Worm (Caenorhabditis elegans) whole organism, L3 larva: ENCODE measurements around the gene T28A11.2.

Experiments
- lsy-12 ChIP-seq: sonication (generic microtip); optimal IDR thresholded peaks from 2 replicates; lab custom pipeline; 2016; ENCODE audit warnings: mild to moderate bottlenecking, missing genetic modification characterization, missing compliant biosample characterization
- nfya-1 ChIP-seq: sonication (generic microtip); optimal IDR thresholded peaks from 2 replicates; lab custom pipeline; 2017; ENCODE audit warnings: missing genetic modification characterization, mild to moderate bottlenecking, missing compliant biosample characterization, antibody characterized with exemption, moderate library complexity; ENCODE audit not compliant: insufficient read depth
- nhr-11 ChIP-seq: fragments of 150-350 bp; optimal IDR thresholded peaks from 2 replicates; lab custom pipeline; 2014; ENCODE audit warnings: missing biosample characterization, missing genetic modification characterization
- skn-1 ChIP-seq: fragments of 150-350 bp; optimal IDR thresholded peaks from 2 replicates; lab custom pipeline; 2014; ENCODE audit warnings: missing biosample characterization, missing genetic modification characterization

DNA sequence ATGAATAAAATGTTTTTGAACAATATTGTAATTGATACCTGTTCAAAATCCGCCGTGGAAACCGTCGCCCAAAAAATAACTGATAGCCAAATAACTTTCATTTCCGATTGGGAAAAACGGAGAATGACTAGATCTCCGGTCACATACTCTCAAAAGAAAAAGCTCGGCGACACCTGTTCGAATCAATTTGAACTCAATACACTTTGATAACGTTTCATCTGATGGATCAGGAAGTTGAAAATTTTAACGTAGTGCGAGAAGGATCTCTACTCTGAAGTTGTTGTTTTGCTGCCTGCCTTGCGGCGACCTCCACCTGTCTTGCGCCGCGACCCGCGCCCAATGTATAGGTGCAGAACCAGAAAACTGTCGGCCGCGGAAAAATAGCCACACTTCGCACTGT lies 7.0 kb upstream of the T28A11.2 start, which contains the start of gene T28A11.20:
- TF ChIP-seq skn-1 (no peak), lsy-12 (tag; lab: Kevin White, UChicago) (no peak), nfya-1 (tag; lab: Kevin White, UChicago) (no peak), nhr-11 (tag; lab: Kevin White, UChicago) (no peak)
